Fruit fly (Drosophila melanogaster) whole organism, embryonic: ENCODE results near the gene Polr3H.

ENCODE experiments used
- Ada2b ChIP-seq: fragments of 200-800 bp; sonication (Bioruptor generic); IDR thresholded peaks from 2 replicates; pipeline ENCODE4 v1.3.6; 2022; ENCODE audit warnings: missing biosample characterization, missing genetic modification characterization
- BtbVII ChIP-seq: fragments of 200-800 bp; sonication (Bioruptor generic); optimal IDR thresholded peaks from 3 replicates; lab custom pipeline; 2017; ENCODE audit warnings: missing biosample characterization, mild to moderate bottlenecking, missing genetic modification characterization
- CG11560 ChIP-seq: fragments of 200-800 bp; sonication (Bioruptor generic); IDR thresholded peaks from 3 replicates; pipeline ENCODE4 v1.3.6; 2022; ENCODE audit warnings: missing biosample characterization, missing genetic modification characterization
- CG15073 ChIP-seq: fragments of 200-800 bp; sonication (Bioruptor generic); optimal IDR thresholded peaks from 2 replicates; lab custom pipeline; 2016; ENCODE audit warnings: missing biosample characterization, missing genetic modification characterization
- CG15269 ChIP-seq: fragments of 200-800 bp; sonication (Bioruptor generic); optimal IDR thresholded peaks from 2 replicates; lab custom pipeline; 2018; ENCODE audit warnings: missing biosample characterization, mild to moderate bottlenecking, missing genetic modification characterization, moderate library complexity
- CG1647 ChIP-seq: fragments of 200-800 bp; sonication (Bioruptor generic); optimal IDR thresholded peaks from 3 replicates; lab custom pipeline; 2016; ENCODE audit warnings: missing biosample characterization, missing genetic modification characterization
- CG17612 ChIP-seq: fragments of 200-800 bp; sonication (Bioruptor generic); IDR thresholded peaks from 2 replicates; pipeline ENCODE4 v1.3.6; 2022; ENCODE audit warnings: missing biosample characterization, missing genetic modification characterization
- CG30020 ChIP-seq: fragments of 200-800 bp; optimal IDR thresholded peaks from 2 replicates; lab custom pipeline; 2019; ENCODE audit warnings: missing biosample characterization, mild to moderate bottlenecking, missing genetic modification characterization, moderate library complexity
- CG4360 ChIP-seq: fragments of 200-800 bp; sonication (Bioruptor generic); IDR thresholded peaks from 2 replicates; pipeline ENCODE4 v1.3.6; 2022; ENCODE audit warnings: missing biosample characterization, missing genetic modification characterization
- CG6689 ChIP-seq: fragments of 200-800 bp; sonication (Bioruptor generic); IDR thresholded peaks from 2 replicates; pipeline ENCODE4 v1.3.6; 2022; ENCODE audit warnings: missing biosample characterization, missing genetic modification characterization
- CG7556 ChIP-seq: fragments of 200-800 bp; sonication (Bioruptor generic); optimal IDR thresholded peaks from 2 replicates; lab custom pipeline; 2017; ENCODE audit warnings: missing biosample characterization, mild to moderate bottlenecking, missing genetic modification characterization
- CG7839 ChIP-seq: fragments of 200-800 bp; sonication (Bioruptor generic); optimal IDR thresholded peaks from 3 replicates; lab custom pipeline; 2018; ENCODE audit warnings: missing biosample characterization, mild to moderate bottlenecking, missing genetic modification characterization, moderate library complexity
- CG8089 ChIP-seq: fragments of 200-800 bp; sonication (Bioruptor generic); optimal IDR thresholded peaks from 3 replicates; lab custom pipeline; 2016; ENCODE audit warnings: missing biosample characterization, missing genetic modification characterization
- CG8765 ChIP-seq: fragments of 200-800 bp; sonication (Bioruptor generic); IDR thresholded peaks from 2 replicates; pipeline ENCODE4 v1.3.6; 2022; ENCODE audit warnings: missing biosample characterization, missing genetic modification characterization
- CG9797 ChIP-seq: fragments of 200-800 bp; sonication (Bioruptor generic); optimal IDR thresholded peaks from 3 replicates; lab custom pipeline; 2018; ENCODE audit warnings: missing biosample characterization, mild to moderate bottlenecking, missing genetic modification characterization
- CG9876 ChIP-seq: fragments of 200-800 bp; sonication (Bioruptor generic); optimal IDR thresholded peaks from 2 replicates; lab custom pipeline; 2016; ENCODE audit warnings: missing biosample characterization, missing genetic modification characterization
- Doc2 ChIP-seq: fragments of 200-800 bp; sonication (Bioruptor generic); IDR thresholded peaks from 2 replicates; pipeline ENCODE4 v1.3.6; 2022; ENCODE audit warnings: missing biosample characterization, missing genetic modification characterization
- Eip74EF ChIP-seq, 2 experiments: fragments of 200-800 bp in 1 of 2; fragments of >200 bp in 1 of 2; sonication (Bioruptor generic) in 1 of 2; optimal IDR thresholded peaks; 2 replicates each; lab custom pipeline; 2017 to 2019; ENCODE audit warnings: missing biosample characterization in 2 of 2, missing genetic modification characterization in 2 of 2, mild to moderate bottlenecking in 1 of 2, moderate library complexity in 1 of 2
- Fer1 ChIP-seq: fragments of 200-800 bp; sonication (Bioruptor generic); optimal IDR thresholded peaks from 2 replicates; lab custom pipeline; 2017; ENCODE audit warnings: missing biosample characterization, mild to moderate bottlenecking, missing genetic modification characterization
- Fer3 ChIP-seq: fragments of 200-800 bp; sonication (Bioruptor generic); optimal IDR thresholded peaks from 2 replicates; lab custom pipeline; 2018; ENCODE audit warnings: missing biosample characterization, mild to moderate bottlenecking, missing genetic modification characterization, moderate library complexity
- Hmr ChIP-seq: fragments of 200-800 bp; sonication (Bioruptor generic); optimal IDR thresholded peaks from 3 replicates; lab custom pipeline; 2017; ENCODE audit warnings: mild to moderate bottlenecking, missing biosample characterization, missing genetic modification reagents, missing genetic modification characterization
- Hr3 ChIP-seq: fragments of 200-800 bp; sonication (Bioruptor generic); optimal IDR thresholded peaks from 3 replicates; lab custom pipeline; 2016; ENCODE audit warnings: missing biosample characterization, missing genetic modification characterization
- MTF-1 ChIP-seq: fragments of 200-800 bp; sonication (Bioruptor generic); optimal IDR thresholded peaks from 2 replicates; lab custom pipeline; 2018; ENCODE audit warnings: missing biosample characterization, mild to moderate bottlenecking, missing genetic modification characterization, borderline replicate concordance
- Nf-YA ChIP-seq: fragments of 200-800 bp; sonication (Bioruptor generic); IDR thresholded peaks from 2 replicates; pipeline ENCODE4 v1.3.6; 2022; ENCODE audit warnings: missing biosample characterization, missing genetic modification characterization
- Oli ChIP-seq: fragments of 200-800 bp; sonication (Bioruptor generic); optimal IDR thresholded peaks from 2 replicates; lab custom pipeline; 2018; ENCODE audit warnings: missing biosample characterization, mild to moderate bottlenecking, missing genetic modification characterization, moderate library complexity
- Poxn ChIP-seq: fragments of 200-800 bp; sonication (Bioruptor generic); IDR thresholded peaks from 2 replicates; pipeline ENCODE4 v1.3.6; 2022; ENCODE audit warnings: missing biosample characterization, missing genetic modification characterization
- Ptx1 ChIP-seq: fragments of 200-800 bp; sonication (Bioruptor generic); IDR thresholded peaks from 2 replicates; pipeline ENCODE4 v1.3.6; 2022; ENCODE audit warnings: missing biosample characterization, missing genetic modification characterization
- Scr ChIP-seq: fragments of 200-800 bp; sonication (Bioruptor generic); IDR thresholded peaks from 2 replicates; pipeline ENCODE4 v1.3.6; 2022; ENCODE audit warnings: missing biosample characterization, missing genetic modification characterization; ENCODE audit not compliant: partially characterized antibody
- Side ChIP-seq: fragments of 200-800 bp; sonication (Bioruptor generic); optimal IDR thresholded peaks from 2 replicates; lab custom pipeline; 2016; ENCODE audit warnings: missing biosample characterization, missing genetic modification characterization
- Sry-δ ChIP-seq: fragments of 200-800 bp; sonication (Bioruptor generic); optimal IDR thresholded peaks from 2 replicates; lab custom pipeline; 2016; ENCODE audit warnings: missing biosample characterization, missing genetic modification characterization
- ab ChIP-seq: fragments of 200-800 bp; sonication (Bioruptor generic); optimal IDR thresholded peaks from 2 replicates; lab custom pipeline; 2016; ENCODE audit warnings: missing biosample characterization, missing genetic modification characterization
- abd-A ChIP-seq: fragments of 200-800 bp; sonication (Bioruptor generic); optimal IDR thresholded peaks from 3 replicates; lab custom pipeline; 2019; ENCODE audit warnings: missing biosample characterization, mild to moderate bottlenecking, missing genetic modification characterization, moderate library complexity
- ase ChIP-seq: fragments of 200-800 bp; sonication (Bioruptor generic); IDR thresholded peaks from 3 replicates; pipeline ENCODE4 v1.3.6; 2022; ENCODE audit warnings: missing biosample characterization, missing genetic modification characterization
- bsh ChIP-seq, 2 experiments: fragments of 200-800 bp; sonication (Bioruptor generic); optimal IDR thresholded peaks; 2 replicates each; lab custom pipeline; 2017 to 2018; ENCODE audit warnings: mild to moderate bottlenecking in 2 of 2, missing biosample characterization in 2 of 2, missing genetic modification characterization in 2 of 2, moderate library complexity in 1 of 2
- cad ChIP-seq: fragments of >200 bp; optimal IDR thresholded peaks from 2 replicates; lab custom pipeline; 2017; ENCODE audit warnings: missing biosample characterization, missing genetic modification characterization
- chif ChIP-seq, 2 experiments: fragments of 200-800 bp; sonication (Bioruptor generic); optimal IDR thresholded peaks; 3 replicates each; lab custom pipeline; 2016; ENCODE audit warnings: missing biosample characterization in 2 of 2, missing genetic modification characterization in 2 of 2
- crp ChIP-seq, 2 experiments: fragments of 200-800 bp; sonication (Bioruptor generic); optimal IDR thresholded peaks; 2 replicates in 1 of 2; 3 replicates in 1 of 2; lab custom pipeline; 2017; ENCODE audit warnings: missing biosample characterization in 2 of 2, missing genetic modification characterization in 2 of 2, mild to moderate bottlenecking in 1 of 2, moderate library complexity in 1 of 2
- ems ChIP-seq: fragments of 200-800 bp; sonication (Bioruptor generic); optimal IDR thresholded peaks from 3 replicates; lab custom pipeline; 2016; ENCODE audit warnings: missing biosample characterization, missing genetic modification characterization
- gsb-n ChIP-seq: fragments of 200-800 bp; sonication (Bioruptor generic); optimal IDR thresholded peaks from 3 replicates; lab custom pipeline; 2018; ENCODE audit warnings: missing biosample characterization, mild to moderate bottlenecking, missing genetic modification characterization
- insv ChIP-seq, 2 experiments: fragments of 200-800 bp; sonication (Bioruptor generic); optimal IDR thresholded peaks; 3 replicates each; lab custom pipeline; 2016 to 2018; ENCODE audit warnings: missing biosample characterization in 2 of 2, missing genetic modification characterization in 2 of 2
- klu ChIP-seq: fragments of 200-800 bp; sonication (Bioruptor generic); IDR thresholded peaks from 2 replicates; pipeline ENCODE4 v1.3.6; 2022; ENCODE audit warnings: missing biosample characterization, missing genetic modification characterization
- lab ChIP-seq: fragments of 200-800 bp; sonication (Bioruptor generic); optimal IDR thresholded peaks from 3 replicates; lab custom pipeline; 2017; ENCODE audit warnings: missing biosample characterization, missing genetic modification characterization, mild to moderate bottlenecking, moderate library complexity, missing genetic modification reagents
- luna ChIP-seq: fragments of 200-800 bp; sonication (Bioruptor generic); optimal IDR thresholded peaks from 2 replicates; lab custom pipeline; 2016; ENCODE audit warnings: missing biosample characterization, missing genetic modification characterization
- odd ChIP-seq: fragments of 200-800 bp; sonication (Bioruptor generic); optimal IDR thresholded peaks from 2 replicates; lab custom pipeline; 2017; ENCODE audit warnings: missing biosample characterization, mild to moderate bottlenecking, missing genetic modification characterization
- onecut ChIP-seq: fragments of 200-800 bp; sonication (Bioruptor generic); IDR thresholded peaks from 2 replicates; pipeline ENCODE4 v1.3.6; 2022; ENCODE audit warnings: missing biosample characterization, missing genetic modification characterization
- pzg ChIP-seq: fragments of 200-800 bp; sonication (Bioruptor generic); optimal IDR thresholded peaks from 3 replicates; lab custom pipeline; 2018; ENCODE audit warnings: missing biosample characterization, mild to moderate bottlenecking, missing genetic modification characterization, moderate library complexity
- sna ChIP-seq: fragments of 200-800 bp; sonication (Bioruptor generic); IDR thresholded peaks from 2 replicates; pipeline ENCODE4 v1.3.6; 2022; ENCODE audit warnings: missing biosample characterization, missing genetic modification characterization; ENCODE audit not compliant: partially characterized antibody
- trem ChIP-seq: fragments of 200-800 bp; optimal IDR thresholded peaks from 3 replicates; lab custom pipeline; 2019; ENCODE audit warnings: missing biosample characterization, mild to moderate bottlenecking, missing genetic modification characterization, moderate library complexity
- tup ChIP-seq: fragments of 200-800 bp; sonication (Bioruptor generic); optimal IDR thresholded peaks from 2 replicates; lab custom pipeline; 2016; ENCODE audit warnings: missing biosample characterization, mild to moderate bottlenecking, missing genetic modification characterization, moderate library complexity
- usp ChIP-seq: fragments of >200 bp; optimal IDR thresholded peaks from 2 replicates; lab custom pipeline; 2017; ENCODE audit warnings: missing biosample characterization, missing genetic modification characterization
- wek ChIP-seq: fragments of 200-800 bp; sonication (Bioruptor generic); optimal IDR thresholded peaks from 3 replicates; lab custom pipeline; 2018; ENCODE audit warnings: missing biosample characterization, mild to moderate bottlenecking, missing genetic modification characterization, moderate library complexity

Polr3H gene

dm6 chr3L:11648410-11648809 is at the start of gene Polr3H, which contains the start of gene RIOK1 (continued):
- TF ChIP-seq CG1647 (GFP tag; lab: Kevin White, UChicago), result peak; percentile 43
- peak; percentile 30 for TF ChIP-seq CG9876 (GFP tag; lab: Kevin White, UChicago)
- TF ChIP-seq sna (GFP tag; lab: Robert Waterston, UW), result no peak
- TF ChIP-seq Hr3 (GFP tag; lab: Kevin White, UChicago), result peak; percentile 63
- 0 out of 2 replicates have a peak, but pooled peaks have one; percentile 8 for TF ChIP-seq CG17612 (GFP tag; lab: Robert Waterston, UW)
- peak; percentile 4 for TF ChIP-seq tup (GFP tag; lab: Kevin White, UChicago)
- TF ChIP-seq cad (GFP tag; lab: Kevin White, UChicago), result no peak
- TF ChIP-seq onecut (GFP tag; lab: Robert Waterston, UW), result no peak
- TF ChIP-seq Side, result peak; percentile 64
- no peak for TF ChIP-seq Oli (tag; lab: Kevin White, UChicago)
- peak; percentile 67 for TF ChIP-seq Fer3 (tag; lab: Kevin White, UChicago)
- no peak for TF ChIP-seq CG7839 (tag; lab: Kevin White, UChicago)
- TF ChIP-seq CG6689 (GFP tag; lab: Robert Waterston, UW), result peak; percentile 58
- TF ChIP-seq CG4360 (GFP tag; lab: Robert Waterston, UW), result no peak
- peak; percentile 68 for TF ChIP-seq ab (GFP tag; lab: Kevin White, UChicago)
- no peak for TF ChIP-seq CG11560 (tag; lab: Robert Waterston, UW)
- TF ChIP-seq Eip74EF (GFP tag; optimal IDR thresholded peaks at IDR 0.05; lab: Kevin White, UChicago), result no peak
- peak; percentile 62 to 76 for TF ChIP-seq chif (GFP tag; optimal IDR thresholded peaks at IDR 0.05; lab: Kevin White, UChicago)
- peak; percentile 70 for TF ChIP-seq trem (tag; lab: Kevin White, UChicago)
- no peak for TF ChIP-seq Poxn (GFP tag; lab: Robert Waterston, UW)
- TF ChIP-seq pzg, result peak; percentile 75
- no peak for TF ChIP-seq luna
- TF ChIP-seq Doc2 (GFP tag; lab: Robert Waterston, UW), result no peak
- TF ChIP-seq ase, result peak; percentile 39; the same call in 1 of the 3 replicates
- TF ChIP-seq Ada2b (GFP tag; lab: Robert Waterston, UW), result peak; percentile 60
- TF ChIP-seq Ptx1 (GFP tag; lab: Robert Waterston, UW), result peak; percentile 63; the same call in 1 of the 2 replicates
- TF ChIP-seq insv (GFP tag; optimal IDR thresholded peaks at IDR 0.05; lab: Kevin White, UChicago), result no peak
- peak; percentile 82 for TF ChIP-seq CG9797 (GFP tag; lab: Kevin White, UChicago)
- TF ChIP-seq bsh (GFP tag; optimal IDR thresholded peaks at IDR 0.05; lab: Kevin White, UChicago), result no peak
- no peak for TF ChIP-seq CG8765
- TF ChIP-seq crp (GFP tag; optimal IDR thresholded peaks at IDR 0.05; lab: Kevin White, UChicago), result peak; percentile 64 to 90
- TF ChIP-seq CG7556 (GFP tag; lab: Kevin White, UChicago), result no peak
- 0 out of 2 replicates have a peak, but pooled peaks have one; percentile 28 for TF ChIP-seq klu (GFP tag; lab: Robert Waterston, UW)
- TF ChIP-seq wek (GFP tag; lab: Kevin White, UChicago), result peak; percentile 94
- TF ChIP-seq BtbVII (GFP tag; lab: Kevin White, UChicago), result no peak
- TF ChIP-seq Scr (GFP tag; lab: Robert Waterston, UW), result peak; percentile 34; the same call in 1 of the 2 replicates
- no peak for TF ChIP-seq CG15073
- TF ChIP-seq Sry-δ (GFP tag; lab: Kevin White, UChicago), result peak; percentile 62
- peak; percentile 40 for TF ChIP-seq CG8089 (GFP tag; lab: Kevin White, UChicago)
- TF ChIP-seq odd (GFP tag; lab: Kevin White, UChicago), result no peak
- TF ChIP-seq usp (GFP tag; lab: Kevin White, UChicago), result no peak
- no peak for TF ChIP-seq lab (GFP tag; lab: Kevin White, UChicago)
- no peak for TF ChIP-seq MTF-1 (GFP tag; lab: Kevin White, UChicago)
- TF ChIP-seq Hmr (GFP tag; lab: Kevin White, UChicago), result peak; percentile 63
- peak; percentile 83 for TF ChIP-seq ems (GFP tag; lab: Kevin White, UChicago)
- no peak for TF ChIP-seq CG30020 (tag; lab: Kevin White, UChicago)
- TF ChIP-seq Nf-YA, result no peak
- no peak for TF ChIP-seq Fer1 (GFP tag; lab: Kevin White, UChicago)
- TF ChIP-seq abd-A (tag; lab: Kevin White, UChicago), result no peak
- TF ChIP-seq CG15269, result no peak
- no peak for TF ChIP-seq gsb-n
